Worm (Caenorhabditis elegans): ENCODE results near the gene spe-27.

DNA sequence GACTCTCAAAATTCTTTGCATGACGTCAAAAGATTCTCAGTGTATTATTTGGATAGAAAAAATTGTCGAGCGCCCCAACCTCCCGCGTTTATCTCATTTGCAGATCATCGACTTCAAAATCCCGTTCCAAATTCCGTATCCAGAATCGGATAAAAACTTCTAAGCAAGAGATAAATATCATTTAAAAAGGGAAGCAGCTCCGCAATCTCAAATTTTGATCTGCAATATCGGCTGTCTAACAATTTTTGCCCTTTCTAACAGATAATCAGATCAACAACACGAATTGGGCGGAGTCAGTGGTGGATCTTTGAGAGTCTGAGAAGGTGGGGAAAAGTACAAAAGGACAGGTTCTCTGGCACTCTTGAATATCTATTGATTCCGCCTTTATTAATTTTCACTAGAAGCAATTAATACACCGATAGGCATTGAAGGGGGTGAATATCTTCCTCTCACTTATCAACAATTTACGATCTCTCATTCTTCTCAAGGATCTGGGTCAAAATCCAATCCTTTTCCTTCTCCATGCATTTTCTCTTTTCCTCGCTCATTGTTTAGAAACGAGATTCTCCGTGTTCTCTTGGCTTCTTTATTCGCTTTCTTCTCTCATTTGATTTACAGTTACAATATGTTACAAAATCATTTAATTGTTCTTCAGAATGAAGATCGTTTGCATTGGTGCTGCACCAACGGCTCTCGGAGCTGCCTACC lies 19.6 kb upstream of the spe-27 start, which contains the start of gene glf-1:
- TF ChIP-seq ama-1 (optimal IDR thresholded peaks at IDR 0.05) (no peak), tra-4 (tag; optimal IDR thresholded peaks at IDR 0.05) (no peak)

Data from whole organism, early embryonic.